Fruit fly (Drosophila melanogaster): Measurements from ENCODE around the gene Mulk.
A peak's percentile ranks its signal among the peaks of the same experiment; 100 is the strongest.

Gene Mulk

dm6 chr2L:10306518-10307260 is 36.8 kb downstream of the Mulk start, which contains the start of the genes CG5390 and CG4968 (continued):
- TF ChIP-seq Dref (GFP tag; IDR thresholded peaks at IDR 0.05): peak; percentile 86
- no peak for TF ChIP-seq CG11504 (tag; optimal IDR thresholded peaks at IDR 0.05)
- TF ChIP-seq fd64A (GFP tag; optimal IDR thresholded peaks at IDR 0.05): no peak
- TF ChIP-seq insv (GFP tag; optimal IDR thresholded peaks at IDR 0.05): no peak
- peak; percentile 78 for TF ChIP-seq grau (tag; optimal IDR thresholded peaks at IDR 0.05)
- no peak for TF ChIP-seq CG4282 (GFP tag; optimal IDR thresholded peaks at IDR 0.05)
- peak; percentile 95 for TF ChIP-seq trem (tag; optimal IDR thresholded peaks at IDR 0.05)
- TF ChIP-seq D (optimal IDR thresholded peaks at IDR 0.05): no peak
- TF ChIP-seq D (GFP tag; optimal IDR thresholded peaks at IDR 0.05): peak; percentile 64
- TF ChIP-seq Bdp1 (GFP tag; optimal IDR thresholded peaks at IDR 0.05): no peak
- TF ChIP-seq unc-4 (GFP tag; IDR thresholded peaks at IDR 0.05; ENCODE audit: partially characterized antibody): peak; percentile 50
- TF ChIP-seq HHEX (GFP tag; optimal IDR thresholded peaks at IDR 0.05): peak; percentile 65
- TF ChIP-seq chm (GFP tag; IDR thresholded peaks at IDR 0.05): no peak; the same call in 1 of the 2 replicates
- TF ChIP-seq Usf (GFP tag; optimal IDR thresholded peaks at IDR 0.05): no peak
- peak; percentile 59 for TF ChIP-seq CG6254 (GFP tag; optimal IDR thresholded peaks at IDR 0.05)
- peak; percentile 14 for TF ChIP-seq Mad (GFP tag; optimal IDR thresholded peaks at IDR 0.05)
- TF ChIP-seq CoRest (tag; optimal IDR thresholded peaks at IDR 0.05): peak; percentile 79
- peak; percentile 38; the same call in 1 of the 2 replicates for TF ChIP-seq wdn (GFP tag; IDR thresholded peaks at IDR 0.05)
- TF ChIP-seq Awh (GFP tag; IDR thresholded peaks at IDR 0.05): peak; percentile 11; the same call in 1 of the 2 replicates
- TF ChIP-seq ato (GFP tag; IDR thresholded peaks at IDR 0.05; ENCODE audit: partially characterized antibody): peak; percentile 27; the same call in 1 of the 2 replicates
- TF ChIP-seq CG1647 (GFP tag; optimal IDR thresholded peaks at IDR 0.05): no peak
- peak; percentile 20; the same call in 1 of the 2 replicates for TF ChIP-seq rib (GFP tag; IDR thresholded peaks at IDR 0.05)
- TF ChIP-seq CG10959 (GFP tag; IDR thresholded peaks at IDR 0.05): no peak
- TF ChIP-seq gt (GFP tag; IDR thresholded peaks at IDR 0.05): no peak
- 0 out of 3 replicates have a peak, but pooled peaks have one; percentile 17 for TF ChIP-seq CG7963 (GFP tag; IDR thresholded peaks at IDR 0.05; ENCODE audit: partially characterized antibody)
- no peak for TF ChIP-seq jigr1 (GFP tag; IDR thresholded peaks at IDR 0.05)
- peak; percentile 50 for TF ChIP-seq CG11723 (GFP tag; optimal IDR thresholded peaks at IDR 0.05)
- TF ChIP-seq CG2889 (GFP tag; IDR thresholded peaks at IDR 0.05): no peak
- no peak for TF ChIP-seq crc (GFP tag; optimal IDR thresholded peaks at IDR 0.05)
- no peak for TF ChIP-seq dm (GFP tag; optimal IDR thresholded peaks at IDR 0.05)
- peak; percentile 59 for TF ChIP-seq Fer2 (tag; optimal IDR thresholded peaks at IDR 0.05)
- TF ChIP-seq gsb-n (tag; optimal IDR thresholded peaks at IDR 0.05): no peak
- no peak for TF ChIP-seq lov (optimal IDR thresholded peaks at IDR 0.05)
- no peak for TF ChIP-seq lov (GFP tag; IDR thresholded peaks at IDR 0.05)
- TF ChIP-seq emc (GFP tag; optimal IDR thresholded peaks at IDR 0.05): no peak
- no peak for TF ChIP-seq CG3726 (GFP tag; IDR thresholded peaks at IDR 0.05)
- peak; percentile 71 for TF ChIP-seq CG1603 (tag; optimal IDR thresholded peaks at IDR 0.05)
- no peak for TF ChIP-seq repo (GFP tag; optimal IDR thresholded peaks at IDR 0.05)
- TF ChIP-seq CG17829 (tag; optimal IDR thresholded peaks at IDR 0.05): peak; percentile 79
- peak; percentile 20 for TF ChIP-seq CG4820 (GFP tag; optimal IDR thresholded peaks at IDR 0.05)
- no peak for TF ChIP-seq pum (GFP tag; optimal IDR thresholded peaks at IDR 0.05)
- TF ChIP-seq Spps (tag; optimal IDR thresholded peaks at IDR 0.05): peak; percentile 44
- no peak for TF ChIP-seq CG5245 (GFP tag; optimal IDR thresholded peaks at IDR 0.05)
- no peak for TF ChIP-seq tna (GFP tag; IDR thresholded peaks at IDR 0.05; ENCODE audit: partially characterized antibody)
- TF ChIP-seq twi (tag; optimal IDR thresholded peaks at IDR 0.05): peak; percentile 43
- TF ChIP-seq Bteb2 (GFP tag; optimal IDR thresholded peaks at IDR 0.05): no peak
- no peak for TF ChIP-seq CG17912 (GFP tag; optimal IDR thresholded peaks at IDR 0.05)
- TF ChIP-seq NC2β (GFP tag; optimal IDR thresholded peaks at IDR 0.05): no peak
- peak; percentile 12 for TF ChIP-seq CG16815 (GFP tag; optimal IDR thresholded peaks at IDR 0.05)
- peak; percentile 30 for TF ChIP-seq vfl (GFP tag; optimal IDR thresholded peaks at IDR 0.05)

Measured in whole organism, embryonic.